Worm (Caenorhabditis elegans): ENCODE data around the gene ser-2.
A peak's percentile ranks its signal among the peaks of the same experiment; 100 is the strongest.

The ser-2 gene

ce11 chrX:15309138-15309537 is 6.4 kb upstream of the ser-2 start, which contains the start of gene nhr-91:
Gene nhr-91 (plus strand): TSS chrX:15309369.
- TF ChIP-seq nhr-2 (tag; optimal IDR thresholded peaks at IDR 0.05) (peak; percentile 65), ceh-83 (GFP tag; optimal IDR thresholded peaks at IDR 0.05) (no peak)

ce11 chrX:15308685-15309084 is 5.9 kb upstream of the ser-2 start:
- TF ChIP-seq unc-62 (GFP tag; optimal IDR thresholded peaks at IDR 0.05) = no peak
- no peak for TF ChIP-seq elt-1 (tag; optimal IDR thresholded peaks at IDR 0.05; ENCODE audit: borderline replicate concordance, insufficient read depth)
- TF ChIP-seq nhr-76 (tag; optimal IDR thresholded peaks at IDR 0.05) = no peak
- no peak for TF ChIP-seq pha-4 (tag; optimal IDR thresholded peaks at IDR 0.05)
- TF ChIP-seq drap-1 (GFP tag; optimal IDR thresholded peaks at IDR 0.05) = no peak

ce11 chrX:15307677-15308076 is 4.9 kb upstream of the ser-2 start:
- TF ChIP-seq ces-1 (GFP tag; optimal IDR thresholded peaks at IDR 0.05) (no peak), snpc-4 (tag; optimal IDR thresholded peaks at IDR 0.05) (no peak), mls-2 (tag; optimal IDR thresholded peaks at IDR 0.05) (peak; percentile 65), ztf-11 (tag; optimal IDR thresholded peaks at IDR 0.05) (no peak), nhr-76 (tag; optimal IDR thresholded peaks at IDR 0.05) (no peak), blmp-1 (tag; optimal IDR thresholded peaks at IDR 0.05) (no peak), M03D4.4 (tag; optimal IDR thresholded peaks at IDR 0.05) (no peak), ham-2 (GFP tag; optimal IDR thresholded peaks at IDR 0.05) (peak; percentile 22), mab-5 (tag; optimal IDR thresholded peaks at IDR 0.05) (no peak), elt-3 (tag; optimal IDR thresholded peaks at IDR 0.05) (no peak), pha-4 (tag; optimal IDR thresholded peaks at IDR 0.05) (no peak), bed-3 (GFP tag; optimal IDR thresholded peaks at IDR 0.05) (no peak), unc-120 (tag; optimal IDR thresholded peaks at IDR 0.05; ENCODE audit: poor library complexity, severe bottlenecking) (no peak), cnd-1 (tag; optimal IDR thresholded peaks at IDR 0.05) (no peak)

ce11 chrX:15300002-15300401 is 2.8 kb downstream of the ser-2 start:
- TF ChIP-seq nhr-76 (tag; optimal IDR thresholded peaks at IDR 0.05) (no peak), ztf-11 (tag; optimal IDR thresholded peaks at IDR 0.05) (no peak), ceh-83 (GFP tag; optimal IDR thresholded peaks at IDR 0.05) (no peak), nhr-28 (tag; optimal IDR thresholded peaks at IDR 0.05) (no peak), lsy-2 (tag; optimal IDR thresholded peaks at IDR 0.05) (no peak), mls-2 (tag; optimal IDR thresholded peaks at IDR 0.05) (no peak), elt-1 (tag; optimal IDR thresholded peaks at IDR 0.05; ENCODE audit: borderline replicate concordance, insufficient read depth) (no peak), sptf-1 (tag; optimal IDR thresholded peaks at IDR 0.05) (no peak), bed-3 (GFP tag; optimal IDR thresholded peaks at IDR 0.05) (no peak), unc-39 (tag; optimal IDR thresholded peaks at IDR 0.05) (no peak), mep-1 (tag; optimal IDR thresholded peaks at IDR 0.05) (no peak), ceh-39 (tag; optimal IDR thresholded peaks at IDR 0.05) (no peak), zip-8 (tag; optimal IDR thresholded peaks at IDR 0.05) (no peak), tbx-8 (GFP tag; optimal IDR thresholded peaks at IDR 0.05) (no peak), sem-2 (GFP tag; optimal IDR thresholded peaks at IDR 0.05) (no peak), drap-1 (GFP tag; optimal IDR thresholded peaks at IDR 0.05) (no peak)

ce11 chrX:15297396-15297827 is 5.4 kb downstream of the ser-2 start:
- TF ChIP-seq unc-62 (GFP tag; optimal IDR thresholded peaks at IDR 0.05) = no peak
- TF ChIP-seq sem-2 (GFP tag; optimal IDR thresholded peaks at IDR 0.05) = peak; percentile 63
- TF ChIP-seq zip-8 (tag; optimal IDR thresholded peaks at IDR 0.05) = no peak
- TF ChIP-seq nhr-12 (tag; optimal IDR thresholded peaks at IDR 0.05) = no peak
- TF ChIP-seq tbx-8 (GFP tag; optimal IDR thresholded peaks at IDR 0.05) = peak; percentile 48
- peak; percentile 83 for TF ChIP-seq mls-2 (tag; optimal IDR thresholded peaks at IDR 0.05)
- TF ChIP-seq ham-2 (GFP tag; optimal IDR thresholded peaks at IDR 0.05) = peak; percentile 33
- no peak for TF ChIP-seq ztf-11 (tag; optimal IDR thresholded peaks at IDR 0.05)
- peak; percentile 13 for TF ChIP-seq ceh-43 (GFP tag; optimal IDR thresholded peaks at IDR 0.05)
- no peak for TF ChIP-seq nhr-76 (tag; optimal IDR thresholded peaks at IDR 0.05)
- TF ChIP-seq nhr-237 (tag; optimal IDR thresholded peaks at IDR 0.05) = no peak
- no peak for TF ChIP-seq pha-4 (tag; optimal IDR thresholded peaks at IDR 0.05)
- peak; percentile 86 for TF ChIP-seq drap-1 (GFP tag; optimal IDR thresholded peaks at IDR 0.05)
- TF ChIP-seq ceh-83 (GFP tag; optimal IDR thresholded peaks at IDR 0.05) = peak; percentile 88
- TF ChIP-seq hlh-1 (tag; optimal IDR thresholded peaks at IDR 0.05) = no peak
- TF ChIP-seq blmp-1 (tag; optimal IDR thresholded peaks at IDR 0.05) = no peak
- TF ChIP-seq nhr-2 (tag; optimal IDR thresholded peaks at IDR 0.05) = no peak
- peak; percentile 67 for TF ChIP-seq bed-3 (GFP tag; optimal IDR thresholded peaks at IDR 0.05)
- TF ChIP-seq mab-5 (tag; optimal IDR thresholded peaks at IDR 0.05) = no peak
- no peak for TF ChIP-seq ceh-39 (tag; optimal IDR thresholded peaks at IDR 0.05)
- peak; percentile 84 for TF ChIP-seq M03D4.4 (tag; optimal IDR thresholded peaks at IDR 0.05)
- peak; percentile 80 for TF ChIP-seq sptf-1 (tag; optimal IDR thresholded peaks at IDR 0.05)
- TF ChIP-seq nhr-28 (tag; optimal IDR thresholded peaks at IDR 0.05) = no peak
- TF ChIP-seq elt-3 (tag; optimal IDR thresholded peaks at IDR 0.05) = no peak
- no peak for TF ChIP-seq mep-1 (tag; optimal IDR thresholded peaks at IDR 0.05)
- no peak for TF ChIP-seq snpc-4 (tag; optimal IDR thresholded peaks at IDR 0.05)
- peak; percentile 83 for TF ChIP-seq cnd-1 (tag; optimal IDR thresholded peaks at IDR 0.05)
- no peak for TF ChIP-seq unc-39 (tag; optimal IDR thresholded peaks at IDR 0.05)
- peak; percentile 44 for TF ChIP-seq flh-1 (GFP tag; optimal IDR thresholded peaks at IDR 0.05)
- TF ChIP-seq lin-32 (GFP tag; optimal IDR thresholded peaks at IDR 0.05) = peak; percentile 59
- TF ChIP-seq lin-13 (tag; optimal IDR thresholded peaks at IDR 0.05) = no peak
- TF ChIP-seq ces-1 (GFP tag; optimal IDR thresholded peaks at IDR 0.05) = no peak
- no peak for TF ChIP-seq lsy-2 (tag; optimal IDR thresholded peaks at IDR 0.05)
- TF ChIP-seq elt-1 (tag; optimal IDR thresholded peaks at IDR 0.05; ENCODE audit: borderline replicate concordance, insufficient read depth) = no peak
- peak; percentile 73 for TF ChIP-seq unc-120 (tag; optimal IDR thresholded peaks at IDR 0.05; ENCODE audit: poor library complexity, severe bottlenecking)
